Fruit fly (Drosophila melanogaster) whole organism, pupa: ENCODE measurements around the gene CG32631.

Experiments
- CG10348 ChIP-seq: fragments of 200-800 bp; sonication (Bioruptor generic); IDR thresholded peaks from 2 replicates; pipeline ENCODE4 v1.3.6; 2022; ENCODE audit warnings: missing biosample characterization, missing genetic modification characterization
- CG12605 ChIP-seq: fragments of 200-800 bp; sonication (Bioruptor generic); IDR thresholded peaks from 2 replicates; pipeline ENCODE4 v1.3.6; 2022; ENCODE audit warnings: missing biosample characterization, missing genetic modification characterization
- CG13204 ChIP-seq: fragments of 200-800 bp; sonication (Bioruptor generic); optimal IDR thresholded peaks from 2 replicates; lab custom pipeline; 2018; ENCODE audit warnings: missing biosample characterization, mild to moderate bottlenecking, missing genetic modification characterization, moderate library complexity
- CG14655 ChIP-seq: fragments of 200-800 bp; sonication (Bioruptor generic); optimal IDR thresholded peaks from 3 replicates; lab custom pipeline; 2017; ENCODE audit warnings: mild to moderate bottlenecking, missing biosample characterization, missing genetic modification reagents, missing genetic modification characterization
- CG15710 ChIP-seq: fragments of 200-800 bp; sonication (Bioruptor generic); optimal IDR thresholded peaks from 2 replicates; lab custom pipeline; 2018; ENCODE audit warnings: missing biosample characterization, mild to moderate bottlenecking, missing genetic modification characterization, moderate library complexity
- CG17806 ChIP-seq: fragments of 200-800 bp; sonication (Bioruptor generic); optimal IDR thresholded peaks from 2 replicates; lab custom pipeline; 2018; ENCODE audit warnings: missing biosample characterization, mild to moderate bottlenecking, missing genetic modification characterization, moderate library complexity
- CG32121 ChIP-seq: fragments of 200-800 bp; sonication (Bioruptor generic); IDR thresholded peaks from 2 replicates; pipeline ENCODE4 v1.3.6; 2022; ENCODE audit warnings: missing biosample characterization, missing genetic modification characterization
- CG34367 ChIP-seq: fragments of 200-800 bp; sonication (Bioruptor generic); optimal IDR thresholded peaks from 2 replicates; lab custom pipeline; 2018; ENCODE audit warnings: missing biosample characterization, mild to moderate bottlenecking, missing genetic modification characterization
- CG4496 ChIP-seq: fragments of 200-800 bp; sonication (Bioruptor generic); IDR thresholded peaks from 3 replicates; pipeline ENCODE4 v1.3.6; 2022; ENCODE audit warnings: missing biosample characterization, missing genetic modification characterization
- CG8159 ChIP-seq: fragments of 200-800 bp; sonication (Bioruptor generic); optimal IDR thresholded peaks from 3 replicates; lab custom pipeline; 2018; ENCODE audit warnings: missing biosample characterization, mild to moderate bottlenecking, missing genetic modification characterization, moderate library complexity
- CG8301 ChIP-seq: fragments of 200-800 bp; sonication (Bioruptor generic); optimal IDR thresholded peaks from 2 replicates; lab custom pipeline; 2018; ENCODE audit warnings: missing biosample characterization, mild to moderate bottlenecking, missing genetic modification characterization
- CG9948 ChIP-seq: fragments of 200-800 bp; sonication (Bioruptor generic); optimal IDR thresholded peaks from 2 replicates; lab custom pipeline; 2018; ENCODE audit warnings: missing biosample characterization, mild to moderate bottlenecking, missing genetic modification characterization, moderate library complexity
- D1 ChIP-seq: fragments of 200-800 bp; sonication (Bioruptor generic); optimal IDR thresholded peaks from 2 replicates; lab custom pipeline; 2018; ENCODE audit warnings: missing biosample characterization, mild to moderate bottlenecking, missing genetic modification characterization, moderate library complexity
- EcR ChIP-seq: fragments of 200-800 bp; sonication (Bioruptor generic); optimal IDR thresholded peaks from 3 replicates; lab custom pipeline; 2019; ENCODE audit warnings: missing biosample characterization, missing genetic modification characterization, mild to moderate bottlenecking, moderate library complexity, missing genetic modification reagents
- Ets98B ChIP-seq: fragments of 200-800 bp; sonication (Bioruptor generic); IDR thresholded peaks from 2 replicates; pipeline ENCODE4 v1.3.6; 2022; ENCODE audit warnings: missing biosample characterization, missing genetic modification characterization
- Pif1A ChIP-seq: fragments of 200-800 bp; sonication (Bioruptor generic); optimal IDR thresholded peaks from 3 replicates; lab custom pipeline; 2016; ENCODE audit warnings: missing biosample characterization, missing genetic modification characterization
- Pif1B ChIP-seq: fragments of 200-800 bp; sonication (Bioruptor generic); optimal IDR thresholded peaks from 3 replicates; lab custom pipeline; 2016; ENCODE audit warnings: missing biosample characterization, missing genetic modification characterization
- Snoo ChIP-seq: fragments of 200-800 bp; sonication (Bioruptor generic); optimal IDR thresholded peaks from 3 replicates; lab custom pipeline; 2017; ENCODE audit warnings: missing biosample characterization, mild to moderate bottlenecking, missing genetic modification characterization, inconsistent platforms
- fd96Ca ChIP-seq: fragments of 200-800 bp; sonication (Bioruptor generic); IDR thresholded peaks from 3 replicates; pipeline ENCODE4 v1.3.6; 2022; ENCODE audit warnings: missing biosample characterization, missing genetic modification characterization
- gl ChIP-seq: fragments of 200-800 bp; sonication (Bioruptor generic); optimal IDR thresholded peaks from 2 replicates; lab custom pipeline; 2018; ENCODE audit warnings: missing biosample characterization, mild to moderate bottlenecking, missing genetic modification characterization
- rn ChIP-seq: fragments of 200-800 bp; sonication (Bioruptor generic); IDR thresholded peaks from 2 replicates; pipeline ENCODE4 v1.3.6; 2022; ENCODE audit warnings: missing biosample characterization, missing genetic modification characterization

CG32631 gene

dm6 chrX:13556172-13556571, at the start of gene CG32631:
CG32631 (plus strand) TSS chrX:13556472.
- TF ChIP-seq CG4496: no peak
- TF ChIP-seq CG32121 (GFP tag; lab: Robert Waterston, UW): no peak
- TF ChIP-seq CG8159 (tag; lab: Kevin White, UChicago): no peak
- no peak for TF ChIP-seq fd96Ca
- TF ChIP-seq rn (GFP tag; lab: Robert Waterston, UW): no peak
- no peak for TF ChIP-seq Pif1B (GFP tag; lab: Kevin White, UChicago)
- TF ChIP-seq CG34367 (tag; lab: Kevin White, UChicago): no peak
- no peak for TF ChIP-seq CG14655 (GFP tag; lab: Kevin White, UChicago)
- TF ChIP-seq CG12605 (GFP tag; lab: Robert Waterston, UW): no peak
- TF ChIP-seq CG17806 (tag; lab: Kevin White, UChicago): no peak
- TF ChIP-seq CG13204: no peak
- no peak for TF ChIP-seq CG8301
- no peak for TF ChIP-seq CG10348 (GFP tag; lab: Robert Waterston, UW)
- TF ChIP-seq Snoo: no peak
- TF ChIP-seq CG9948: no peak
- TF ChIP-seq EcR (GFP tag; lab: Kevin White, UChicago): no peak
- TF ChIP-seq Ets98B: no peak
- TF ChIP-seq, all 21 proteins: peak for 0

- TF ChIP-seq CG14655 (GFP tag; lab: Kevin White, UChicago) (no peak), CG15710 (no peak), CG9948 (no peak), Pif1B (GFP tag; lab: Kevin White, UChicago) (no peak), CG13204 (no peak), Ets98B (no peak), rn (GFP tag; lab: Robert Waterston, UW) (no peak), CG34367 (tag; lab: Kevin White, UChicago) (no peak), gl (no peak), CG8301 (no peak), CG17806 (tag; lab: Kevin White, UChicago) (no peak), CG8159 (tag; lab: Kevin White, UChicago) (no peak), fd96Ca (no peak), Pif1A (GFP tag; lab: Kevin White, UChicago) (no peak)
Observed at dm6 chrX:13527706-13528105, 28.6 kb upstream of the CG32631 start, which contains the start of gene CG15754. CG15754 (plus strand) TSS chrX:13528006.

DNA sequence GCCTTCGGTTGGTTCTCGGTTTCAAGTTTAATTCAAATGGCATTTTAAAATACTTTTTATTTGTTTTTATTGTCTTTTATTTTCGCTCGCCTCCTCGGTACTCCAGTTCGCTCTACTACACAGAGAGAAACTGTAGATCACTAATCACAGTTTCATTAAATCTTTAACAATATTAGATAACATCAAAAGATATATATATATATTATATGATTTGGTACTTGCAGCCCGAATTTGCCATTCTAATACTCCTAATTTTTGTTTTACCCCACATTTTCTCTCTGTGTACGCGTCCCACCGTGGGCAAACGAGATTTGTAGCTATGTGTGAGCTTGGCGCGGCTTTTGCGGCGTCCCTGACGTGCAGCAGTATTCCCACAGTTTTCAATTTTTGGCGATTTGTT, 26.6 kb upstream of the CG32631 start:
- TF ChIP-seq D1 (no peak), Pif1B (GFP tag; lab: Kevin White, UChicago) (no peak), Snoo (peak; percentile 29), CG15710 (no peak), gl (no peak), CG32121 (GFP tag; lab: Robert Waterston, UW) (no peak), CG34367 (tag; lab: Kevin White, UChicago) (no peak), Ets98B (0 out of 2 replicates have a peak, but pooled peaks have one; percentile 8), EcR (GFP tag; lab: Kevin White, UChicago) (no peak), fd96Ca (no peak), Pif1A (GFP tag; lab: Kevin White, UChicago) (no peak), CG10348 (GFP tag; lab: Robert Waterston, UW) (no peak), CG8301 (no peak), CG17806 (tag; lab: Kevin White, UChicago) (no peak), CG9948 (no peak), rn (GFP tag; lab: Robert Waterston, UW) (no peak), CG4496 (no peak), CG8159 (tag; lab: Kevin White, UChicago) (no peak), CG12605 (GFP tag; lab: Robert Waterston, UW) (no peak), CG13204 (no peak), CG14655 (GFP tag; lab: Kevin White, UChicago) (peak; percentile 0)

- TF ChIP-seq rn (GFP tag; lab: Robert Waterston, UW) (no peak), CG15710 (no peak), Snoo (no peak), gl (no peak), CG34367 (tag; lab: Kevin White, UChicago) (no peak), CG9948 (no peak), CG8159 (tag; lab: Kevin White, UChicago) (no peak), CG32121 (GFP tag; lab: Robert Waterston, UW) (no peak), CG10348 (GFP tag; lab: Robert Waterston, UW) (no peak)
Observed at dm6 chrX:13530199-13530788, 26.0 kb upstream of the CG32631 start, which contains the start of gene CG44428. CG44428 (minus strand) TSS chrX:13530249.

DNA sequence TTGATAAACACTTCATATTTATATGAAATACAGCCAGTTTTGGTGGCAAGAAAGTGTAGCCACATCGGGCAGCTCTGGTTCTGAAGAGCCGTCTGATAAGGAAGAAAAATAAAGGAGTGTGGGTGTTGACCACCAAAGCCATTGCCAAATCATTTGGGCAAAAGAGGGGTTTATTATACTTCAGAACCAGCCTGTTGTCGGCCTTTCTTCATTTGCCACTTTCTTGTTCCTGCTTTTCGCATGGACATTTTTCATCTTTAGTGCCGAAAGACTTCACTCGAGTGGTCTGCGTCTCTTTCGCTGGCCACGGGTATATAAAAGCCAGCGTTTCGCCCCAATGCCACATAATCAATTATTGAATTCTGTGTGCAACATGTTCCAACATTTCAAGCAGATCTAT, 22.2 kb upstream of the CG32631 start, which contains the start of gene CG15756:
CG15756 (plus strand) TSS at position 301 of the 400 bp plus-strand sequence.
- no peak for TF ChIP-seq Snoo
- TF ChIP-seq CG15710: no peak
- TF ChIP-seq CG13204: no peak
- no peak for TF ChIP-seq CG8159 (tag; lab: Kevin White, UChicago)
- no peak for TF ChIP-seq Ets98B
- TF ChIP-seq CG17806 (tag; lab: Kevin White, UChicago): no peak
- TF ChIP-seq EcR (GFP tag; lab: Kevin White, UChicago): no peak
- TF ChIP-seq CG34367 (tag; lab: Kevin White, UChicago): no peak
- TF ChIP-seq D1: no peak
- TF ChIP-seq Pif1B (GFP tag; lab: Kevin White, UChicago): no peak
- TF ChIP-seq CG32121 (GFP tag; lab: Robert Waterston, UW): no peak
- no peak for TF ChIP-seq CG8301
- TF ChIP-seq CG14655 (GFP tag; lab: Kevin White, UChicago): no peak
- no peak for TF ChIP-seq CG9948
- TF ChIP-seq fd96Ca: no peak
- no peak for TF ChIP-seq CG10348 (GFP tag; lab: Robert Waterston, UW)
- no peak for TF ChIP-seq gl

DNA sequence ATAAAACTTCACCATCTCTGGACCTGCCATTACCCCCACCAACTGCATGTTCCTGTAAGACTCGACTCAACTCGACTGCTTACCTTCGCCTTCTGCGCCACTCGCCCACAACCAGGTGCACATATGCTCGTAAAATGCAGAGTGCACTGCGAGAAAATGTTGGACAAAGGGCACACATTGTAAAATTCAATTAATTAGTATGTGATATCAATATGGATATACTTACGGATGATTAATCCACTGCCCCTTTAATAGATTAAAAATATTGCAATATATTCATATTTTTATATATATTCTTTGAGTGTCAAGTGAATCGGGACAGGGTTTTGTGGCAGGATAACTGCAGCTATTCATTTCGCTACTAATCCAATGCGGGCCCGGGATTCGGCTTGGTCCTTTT, 19.5 kb upstream of the CG32631 start:
- TF ChIP-seq CG10348 (GFP tag; lab: Robert Waterston, UW) (no peak), CG4496 (no peak), Snoo (no peak), CG15710 (peak; percentile 39), CG8159 (tag; lab: Kevin White, UChicago) (peak; percentile 41), EcR (GFP tag; lab: Kevin White, UChicago) (no peak), CG13204 (no peak), CG14655 (GFP tag; lab: Kevin White, UChicago) (peak; percentile 11), CG17806 (tag; lab: Kevin White, UChicago) (peak; percentile 20), Pif1A (GFP tag; lab: Kevin White, UChicago) (no peak), CG34367 (tag; lab: Kevin White, UChicago) (peak; percentile 5), CG9948 (peak; percentile 15)
